Comparison of ENCODE assay signal across 1 fruit fly cellular context in the genomic region with DNA sequence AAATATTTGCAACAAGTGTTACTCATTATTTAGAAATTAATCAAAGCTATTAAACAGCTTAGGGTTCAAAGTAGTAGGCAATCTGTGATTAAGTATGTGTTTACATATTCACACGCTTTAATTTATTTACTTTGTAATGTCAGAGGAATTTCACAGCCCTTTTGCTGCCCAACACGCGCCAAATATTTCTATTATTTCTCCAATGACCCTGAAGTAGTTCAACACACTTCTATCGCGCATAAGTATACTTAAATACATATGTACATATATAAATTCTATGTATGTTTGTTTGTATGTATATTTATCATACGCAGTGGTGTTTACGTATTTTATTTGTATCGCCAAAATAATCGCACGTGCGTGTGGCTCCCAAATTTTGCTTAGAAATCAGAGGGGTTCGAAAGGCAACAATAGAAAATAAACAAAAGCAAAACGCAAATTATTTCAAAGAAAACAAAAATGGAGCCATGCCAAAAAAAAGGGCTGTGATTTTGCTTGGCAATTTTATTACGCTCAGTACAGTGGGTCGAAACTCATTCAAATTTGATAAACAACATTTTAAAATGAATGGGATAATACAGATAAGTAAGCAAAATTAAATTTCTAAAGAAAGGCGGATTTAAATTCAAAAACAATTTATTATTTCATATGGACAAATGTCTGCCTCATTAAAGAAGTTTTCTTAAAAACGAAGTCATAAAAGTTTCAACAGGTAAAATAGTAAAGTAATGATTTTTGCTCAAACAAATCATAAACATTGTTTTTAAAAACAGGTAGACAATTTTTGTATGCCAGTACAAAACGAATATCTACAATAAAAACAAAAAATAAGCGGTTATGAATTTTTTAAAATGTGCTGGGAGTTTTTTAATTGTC.
TF ChIP-seq lines count a peak whose summit lies in the region.

No protein-coding gene starts in this region.

TF ChIP-seq in whole organism, embryonic, 481 proteins besides CTCF, POLR2A, EP300 and RAD21 (continued from another document):
- TF ChIP-seq chinmo (GFP tag; IDR thresholded peaks at IDR 0.05; lab: Robert Waterston, UW; ENCODE audit: partially characterized antibody) (0 out of 4 replicates have a peak, but pooled peaks have one; percentile 62), dati (GFP tag; IDR thresholded peaks at IDR 0.05; lab: Robert Waterston, UW) (no peak), cad (GFP tag; optimal IDR thresholded peaks at IDR 0.05; lab: Kevin White, UChicago) (no peak), CG17912 (GFP tag; optimal IDR thresholded peaks at IDR 0.05; lab: Kevin White, UChicago) (no peak), CG12942 (GFP tag; optimal IDR thresholded peaks at IDR 0.05; lab: Kevin White, UChicago) (no peak), stc (GFP tag; IDR thresholded peaks at IDR 0.05; lab: Robert Waterston, UW) (0 out of 2 replicates have a peak, but pooled peaks have one; percentile 21), ind (GFP tag; optimal IDR thresholded peaks at IDR 0.05; lab: Kevin White, UChicago) (peak; percentile 14), BEAF-32 (GFP tag; optimal IDR thresholded peaks at IDR 0.05; lab: Kevin White, UChicago) (no peak), CG14014 (GFP tag; IDR thresholded peaks at IDR 0.05; lab: Robert Waterston, UW) (peak; percentile 41; the same call in 1 of the 2 replicates), CG17829 (tag; optimal IDR thresholded peaks at IDR 0.05; lab: Kevin White, UChicago) (peak; percentile 5), maf-S (GFP tag; optimal IDR thresholded peaks at IDR 0.05; lab: Kevin White, UChicago) (peak; percentile 38), cato (GFP tag; optimal IDR thresholded peaks at IDR 0.05; lab: Kevin White, UChicago; ENCODE audit: borderline replicate concordance) (no peak), Nf-YB (GFP tag; optimal IDR thresholded peaks at IDR 0.05; lab: Kevin White, UChicago) (peak; percentile 20), luna (GFP tag; optimal IDR thresholded peaks at IDR 0.05; lab: Kevin White, UChicago) (peak; percentile 37), CG31441 (GFP tag; IDR thresholded peaks at IDR 0.05; lab: Robert Waterston, UW) (peak; percentile 38; the same call in 1 of the 2 replicates), dimm (GFP tag; IDR thresholded peaks at IDR 0.05; lab: Robert Waterston, UW) (no peak), sug (tag; optimal IDR thresholded peaks at IDR 0.05; lab: Kevin White, UChicago) (peak; percentile 12), tx (GFP tag; optimal IDR thresholded peaks at IDR 0.05; lab: Kevin White, UChicago) (peak; percentile 24), pnt (GFP tag; optimal IDR thresholded peaks at IDR 0.05; lab: Kevin White, UChicago) (no peak), Oli (tag; optimal IDR thresholded peaks at IDR 0.05; lab: Kevin White, UChicago) (peak; percentile 47), rib (GFP tag; IDR thresholded peaks at IDR 0.05; lab: Robert Waterston, UW) (peak; percentile 83), CG10565 (GFP tag; optimal IDR thresholded peaks at IDR 0.05; lab: Kevin White, UChicago) (no peak), CG6683 (GFP tag; optimal IDR thresholded peaks at IDR 0.05; lab: Kevin White, UChicago) (no peak), pho (GFP tag; optimal IDR thresholded peaks at IDR 0.05; lab: Kevin White, UChicago) (peak; percentile 57), Neu2 (GFP tag; optimal IDR thresholded peaks at IDR 0.05; lab: Kevin White, UChicago; ENCODE audit: borderline replicate concordance) (no peak), vnd (GFP tag; IDR thresholded peaks at IDR 0.05; lab: Robert Waterston, UW; ENCODE audit: partially characterized antibody) (no peak), gsb (GFP tag; IDR thresholded peaks at IDR 0.05; lab: Robert Waterston, UW) (no peak), chn (GFP tag; optimal IDR thresholded peaks at IDR 0.05; lab: Kevin White, UChicago) (no peak), grau (tag; optimal IDR thresholded peaks at IDR 0.05; lab: Kevin White, UChicago) (peak; percentile 69), ro (GFP tag; IDR thresholded peaks at IDR 0.05; lab: Robert Waterston, UW) (no peak), tna (GFP tag; IDR thresholded peaks at IDR 0.05; lab: Robert Waterston, UW; ENCODE audit: partially characterized antibody) (no peak), lilli (GFP tag; optimal IDR thresholded peaks at IDR 0.05; lab: Kevin White, UChicago) (peak; percentile 62), CG7786 (GFP tag; optimal IDR thresholded peaks at IDR 0.05; lab: Kevin White, UChicago) (peak; percentile 67), Atf-2 (GFP tag; optimal IDR thresholded peaks at IDR 0.05; lab: Kevin White, UChicago) (peak; percentile 38), gsb-n (tag; optimal IDR thresholded peaks at IDR 0.05; lab: Kevin White, UChicago) (no peak), CG13894 (tag; optimal IDR thresholded peaks at IDR 0.05; lab: Kevin White, UChicago) (peak; percentile 56), CG10209 (GFP tag; optimal IDR thresholded peaks at IDR 0.05; lab: Kevin White, UChicago) (peak; percentile 42), CG5180 (GFP tag; optimal IDR thresholded peaks at IDR 0.05; lab: Kevin White, UChicago) (no peak), CG12769 (tag; optimal IDR thresholded peaks at IDR 0.05; lab: Kevin White, UChicago) (no peak), Drgx (GFP tag; IDR thresholded peaks at IDR 0.05; lab: Robert Waterston, UW) (no peak), esg (GFP tag; conservative IDR thresholded peaks at IDR 0.05; lab: Robert Waterston, UW) (peak; percentile 18; the same call in 1 of the 2 replicates), Dref (GFP tag; IDR thresholded peaks at IDR 0.05; lab: Robert Waterston, UW) (no peak), ham (GFP tag; IDR thresholded peaks at IDR 0.05; lab: Robert Waterston, UW) (no peak), CG3065 (GFP tag; optimal IDR thresholded peaks at IDR 0.05; lab: Kevin White, UChicago) (no peak), mld (GFP tag; IDR thresholded peaks at IDR 0.05; lab: Robert Waterston, UW; ENCODE audit: partially characterized antibody) (no peak), pan (optimal IDR thresholded peaks at IDR 0.05; lab: Kevin White, UChicago) (no peak), pan (GFP tag; optimal IDR thresholded peaks at IDR 0.05 in 1 of 2, IDR thresholded peaks at IDR 0.05 in 1 of 2) (peak in 1 of 2 experiments; percentile 32), CG7963 (GFP tag; IDR thresholded peaks at IDR 0.05; lab: Robert Waterston, UW; ENCODE audit: partially characterized antibody) (no peak), CG12744 (GFP tag; optimal IDR thresholded peaks at IDR 0.05; lab: Kevin White, UChicago) (peak; percentile 58), CG11723 (GFP tag; optimal IDR thresholded peaks at IDR 0.05; lab: Kevin White, UChicago) (no peak), hb (GFP tag; IDR thresholded peaks at IDR 0.05; lab: Robert Waterston, UW; ENCODE audit: partially characterized antibody) (no peak), CG17361 (GFP tag; IDR thresholded peaks at IDR 0.05; lab: Robert Waterston, UW) (peak; percentile 70; the same call in 2 of the 3 replicates), Sox102F (GFP tag; optimal IDR thresholded peaks at IDR 0.05; lab: Kevin White, UChicago) (peak; percentile 45), CG18262 (tag; optimal IDR thresholded peaks at IDR 0.05; lab: Kevin White, UChicago) (peak; percentile 29), ems (GFP tag; optimal IDR thresholded peaks at IDR 0.05; lab: Kevin White, UChicago) (peak; percentile 28), CG6654 (GFP tag; optimal IDR thresholded peaks at IDR 0.05; lab: Kevin White, UChicago) (peak; percentile 24), CG2875 (GFP tag; optimal IDR thresholded peaks at IDR 0.05; lab: Kevin White, UChicago) (no peak), CG43689 (GFP tag; IDR thresholded peaks at IDR 0.05; lab: Robert Waterston, UW) (no peak), CG15514 (GFP tag; optimal IDR thresholded peaks at IDR 0.05; lab: Kevin White, UChicago) (peak; percentile 40), BtbVII (GFP tag; optimal IDR thresholded peaks at IDR 0.05; lab: Kevin White, UChicago) (peak; percentile 32), Ada2b (GFP tag; IDR thresholded peaks at IDR 0.05; lab: Robert Waterston, UW) (peak; percentile 23; the same call in 1 of the 2 replicates), CG12071 (GFP tag; optimal IDR thresholded peaks at IDR 0.05; lab: Kevin White, UChicago) (no peak), Ets97D (GFP tag; optimal IDR thresholded peaks at IDR 0.05; lab: Kevin White, UChicago) (no peak), h (optimal IDR thresholded peaks at IDR 0.05; lab: Kevin White, UChicago) (no peak), CG9437 (GFP tag; optimal IDR thresholded peaks at IDR 0.05; lab: Kevin White, UChicago) (peak; percentile 51), CG31365 (tag; optimal IDR thresholded peaks at IDR 0.05; lab: Kevin White, UChicago) (no peak), CG10147 (GFP tag; optimal IDR thresholded peaks at IDR 0.05; lab: Kevin White, UChicago) (peak; percentile 63), gfzf (GFP tag; optimal IDR thresholded peaks at IDR 0.05; lab: Kevin White, UChicago) (no peak), Sin3A (optimal IDR thresholded peaks at IDR 0.05; lab: Kevin White, UChicago) (no peak), slp2 (GFP tag; optimal IDR thresholded peaks at IDR 0.05; lab: Kevin White, UChicago) (no peak), NC2β (GFP tag; optimal IDR thresholded peaks at IDR 0.05; lab: Kevin White, UChicago) (no peak), CG12391 (tag; optimal IDR thresholded peaks at IDR 0.05; lab: Kevin White, UChicago) (peak; percentile 61), CG13775 (GFP tag; optimal IDR thresholded peaks at IDR 0.05; lab: Kevin White, UChicago) (peak; percentile 61), mirr (GFP tag; optimal IDR thresholded peaks at IDR 0.05; lab: Kevin White, UChicago) (peak; percentile 36), HmgZ (tag; optimal IDR thresholded peaks at IDR 0.05; lab: Kevin White, UChicago) (no peak), insv (GFP tag; optimal IDR thresholded peaks at IDR 0.05; lab: Kevin White, UChicago) (no peak), CG2116 (GFP tag; optimal IDR thresholded peaks at IDR 0.05; lab: Kevin White, UChicago) (no peak), cg (GFP tag; optimal IDR thresholded peaks at IDR 0.05; lab: Kevin White, UChicago) (no peak), CG7556 (GFP tag; optimal IDR thresholded peaks at IDR 0.05; lab: Kevin White, UChicago) (peak; percentile 63), CG14710 (tag; optimal IDR thresholded peaks at IDR 0.05; lab: Kevin White, UChicago) (no peak), CG4424 (GFP tag; optimal IDR thresholded peaks at IDR 0.05; lab: Kevin White, UChicago) (peak; percentile 48), CG9932 (GFP tag; IDR thresholded peaks at IDR 0.05; lab: Robert Waterston, UW) (peak; percentile 70), CG17568 (GFP tag; optimal IDR thresholded peaks at IDR 0.05; lab: Kevin White, UChicago) (no peak), CG32532 (GFP tag; IDR thresholded peaks at IDR 0.05; lab: Robert Waterston, UW) (peak; percentile 64; the same call in 1 of the 2 replicates), Sox100B (GFP tag; optimal IDR thresholded peaks at IDR 0.05; lab: Kevin White, UChicago) (peak; percentile 24), Bgb (GFP tag; IDR thresholded peaks at IDR 0.05; lab: Robert Waterston, UW; ENCODE audit: partially characterized antibody) (no peak), CG12104 (GFP tag; optimal IDR thresholded peaks at IDR 0.05; lab: Kevin White, UChicago) (peak; percentile 44), CG14441 (GFP tag; IDR thresholded peaks at IDR 0.05; lab: Robert Waterston, UW) (peak; percentile 41; the same call in 1 of the 2 replicates), CG9797 (GFP tag; optimal IDR thresholded peaks at IDR 0.05; lab: Kevin White, UChicago) (no peak), bigmax (GFP tag; optimal IDR thresholded peaks at IDR 0.05; lab: Kevin White, UChicago) (no peak), Dek (tag; optimal IDR thresholded peaks at IDR 0.05; lab: Kevin White, UChicago) (peak; percentile 8), CG2120 (GFP tag; optimal IDR thresholded peaks at IDR 0.05; lab: Kevin White, UChicago) (peak; percentile 86), Scr (GFP tag; IDR thresholded peaks at IDR 0.05; lab: Robert Waterston, UW; ENCODE audit: partially characterized antibody) (no peak), mam (GFP tag; optimal IDR thresholded peaks at IDR 0.05; lab: Kevin White, UChicago) (peak; percentile 68), CG11398 (GFP tag; optimal IDR thresholded peaks at IDR 0.05; lab: Kevin White, UChicago) (no peak), seq (GFP tag; IDR thresholded peaks at IDR 0.05; lab: Robert Waterston, UW) (no peak), zfh1 (GFP tag; IDR thresholded peaks at IDR 0.05; lab: Robert Waterston, UW) (no peak), jumu (GFP tag; optimal IDR thresholded peaks at IDR 0.05; lab: Kevin White, UChicago) (no peak), crc (GFP tag; optimal IDR thresholded peaks at IDR 0.05; lab: Kevin White, UChicago) (peak; percentile 55), nerfin-1 (tag; optimal IDR thresholded peaks at IDR 0.05; lab: Kevin White, UChicago) (no peak), CHES-1-like (GFP tag; optimal IDR thresholded peaks at IDR 0.05; lab: Kevin White, UChicago) (peak; percentile 65), aop (GFP tag; IDR thresholded peaks at IDR 0.05; lab: Robert Waterston, UW) (no peak), kni (GFP tag; optimal IDR thresholded peaks at IDR 0.05; lab: Kevin White, UChicago) (no peak), CG16863 (GFP tag; optimal IDR thresholded peaks at IDR 0.05; lab: Kevin White, UChicago) (peak; percentile 32), CG8944 (GFP tag; optimal IDR thresholded peaks at IDR 0.05; lab: Kevin White, UChicago) (peak; percentile 0), CG31224 (GFP tag; IDR thresholded peaks at IDR 0.05; lab: Robert Waterston, UW) (peak; percentile 31; the same call in 1 of the 2 replicates), Trl (optimal IDR thresholded peaks at IDR 0.05; lab: Kevin White, UChicago) (no peak), Trl (GFP tag; optimal IDR thresholded peaks at IDR 0.05; lab: Kevin White, UChicago) (peak; percentile 63)
